Fruit fly (Drosophila melanogaster) whole organism, embryonic: ENCODE measurements around the gene Bub1.

Experiments used
- ATbp ChIP-seq: fragments of 200-800 bp; sonication (Bioruptor generic); optimal IDR thresholded peaks from 2 replicates; lab custom pipeline; 2017; ENCODE audit warnings: missing biosample characterization, mild to moderate bottlenecking, missing genetic modification characterization, missing genetic modification reagents
- Ada2b ChIP-seq: fragments of 200-800 bp; sonication (Bioruptor generic); IDR thresholded peaks from 2 replicates; pipeline ENCODE4 v1.3.6; 2022; ENCODE audit warnings: missing biosample characterization, missing genetic modification characterization
- BtbVII ChIP-seq: fragments of 200-800 bp; sonication (Bioruptor generic); optimal IDR thresholded peaks from 3 replicates; lab custom pipeline; 2017; ENCODE audit warnings: missing biosample characterization, mild to moderate bottlenecking, missing genetic modification characterization
- CG10274 ChIP-seq: fragments of 200-800 bp; sonication (Bioruptor generic); optimal IDR thresholded peaks from 3 replicates; lab custom pipeline; 2017; ENCODE audit warnings: missing biosample characterization, mild to moderate bottlenecking, missing genetic modification characterization
- CG10543 ChIP-seq: fragments of 200-800 bp; sonication (Bioruptor generic); optimal IDR thresholded peaks from 3 replicates; lab custom pipeline; 2017; ENCODE audit warnings: missing biosample characterization, mild to moderate bottlenecking, missing genetic modification characterization, moderate library complexity
- CG11504 ChIP-seq: fragments of 200-800 bp; sonication (Bioruptor generic); optimal IDR thresholded peaks from 3 replicates; lab custom pipeline; 2019; ENCODE audit warnings: missing biosample characterization, mild to moderate bottlenecking, missing genetic modification characterization, moderate library complexity
- CG12071 ChIP-seq: fragments of 200-800 bp; sonication (Bioruptor generic); optimal IDR thresholded peaks from 3 replicates; lab custom pipeline; 2018; ENCODE audit warnings: missing biosample characterization, mild to moderate bottlenecking, missing genetic modification characterization
- CG12769 ChIP-seq: fragments of 200-800 bp; sonication (Bioruptor generic); optimal IDR thresholded peaks from 2 replicates; lab custom pipeline; 2019; ENCODE audit warnings: missing biosample characterization, mild to moderate bottlenecking, missing genetic modification characterization, moderate library complexity
- CG13296 ChIP-seq: fragments of 200-800 bp; sonication (Bioruptor generic); optimal IDR thresholded peaks from 3 replicates; lab custom pipeline; 2018; ENCODE audit warnings: missing biosample characterization, mild to moderate bottlenecking, missing genetic modification characterization
- CG13894 ChIP-seq: fragments of 200-800 bp; sonication (Bioruptor generic); optimal IDR thresholded peaks from 3 replicates; lab custom pipeline; 2018; ENCODE audit warnings: missing biosample characterization, mild to moderate bottlenecking, missing genetic modification characterization, moderate library complexity
- CG15269 ChIP-seq: fragments of 200-800 bp; sonication (Bioruptor generic); optimal IDR thresholded peaks from 2 replicates; lab custom pipeline; 2018; ENCODE audit warnings: missing biosample characterization, mild to moderate bottlenecking, missing genetic modification characterization, moderate library complexity
- CG17385 ChIP-seq: fragments of 200-800 bp; sonication (Bioruptor generic); optimal IDR thresholded peaks from 3 replicates; lab custom pipeline; 2018; ENCODE audit warnings: missing biosample characterization, mild to moderate bottlenecking, missing genetic modification characterization
- CG17829 ChIP-seq: fragments of 200-800 bp; optimal IDR thresholded peaks from 2 replicates; lab custom pipeline; 2019; ENCODE audit warnings: missing biosample characterization, mild to moderate bottlenecking, missing genetic modification characterization, moderate library complexity
- CG18599 ChIP-seq: fragments of 200-800 bp; sonication (Bioruptor generic); optimal IDR thresholded peaks from 3 replicates; lab custom pipeline; 2017; ENCODE audit warnings: missing biosample characterization, missing genetic modification characterization, mild to moderate bottlenecking, moderate library complexity, missing genetic modification reagents
- CG2712 ChIP-seq: fragments of 200-800 bp; optimal IDR thresholded peaks from 3 replicates; lab custom pipeline; 2019; ENCODE audit warnings: missing biosample characterization, mild to moderate bottlenecking, missing genetic modification characterization, moderate library complexity
- CG42726 ChIP-seq: fragments of 200-800 bp; sonication (Bioruptor generic); IDR thresholded peaks from 2 replicates; pipeline ENCODE4 v1.3.6; 2022; ENCODE audit warnings: missing biosample characterization, missing genetic modification characterization; ENCODE audit not compliant: partially characterized antibody
- CG5180 ChIP-seq: fragments of 200-800 bp; sonication (Bioruptor generic); optimal IDR thresholded peaks from 3 replicates; lab custom pipeline; 2017; ENCODE audit warnings: missing biosample characterization, missing genetic modification characterization, mild to moderate bottlenecking, moderate library complexity, missing genetic modification reagents
- CG7987 ChIP-seq: fragments of 200-800 bp; sonication (Bioruptor generic); optimal IDR thresholded peaks from 2 replicates; lab custom pipeline; 2018; ENCODE audit warnings: missing biosample characterization, mild to moderate bottlenecking, missing genetic modification characterization, moderate library complexity
- CG9727 ChIP-seq: fragments of 200-800 bp; sonication (Bioruptor generic); optimal IDR thresholded peaks from 3 replicates; lab custom pipeline; 2017; ENCODE audit warnings: missing biosample characterization, mild to moderate bottlenecking, missing genetic modification characterization
- GATAe ChIP-seq: fragments of 200-800 bp; sonication (Bioruptor generic); conservative IDR thresholded peaks from 2 replicates; pipeline ENCODE4 v1.3.6; 2022; ENCODE audit warnings: missing biosample characterization, missing genetic modification characterization
- H15 ChIP-seq: fragments of 200-800 bp; sonication (Bioruptor generic); IDR thresholded peaks from 3 replicates; pipeline ENCODE4 v1.3.6; 2022; ENCODE audit warnings: missing biosample characterization, missing genetic modification characterization
- Med ChIP-seq: fragments of 200-800 bp; sonication (Bioruptor generic); peaks from one replicate; lab custom pipeline; 2016; ENCODE audit warnings: missing biosample characterization, missing genetic modification characterization, mild to moderate bottlenecking, inconsistent platforms, moderate library complexity
- PHDP ChIP-seq: fragments of 200-800 bp; sonication (Bioruptor generic); optimal IDR thresholded peaks from 3 replicates; lab custom pipeline; 2018; ENCODE audit warnings: missing biosample characterization, mild to moderate bottlenecking, missing genetic modification characterization, moderate library complexity
- Poxn ChIP-seq: fragments of 200-800 bp; sonication (Bioruptor generic); IDR thresholded peaks from 2 replicates; pipeline ENCODE4 v1.3.6; 2022; ENCODE audit warnings: missing biosample characterization, missing genetic modification characterization
- Ptx1 ChIP-seq: fragments of 200-800 bp; sonication (Bioruptor generic); IDR thresholded peaks from 2 replicates; pipeline ENCODE4 v1.3.6; 2022; ENCODE audit warnings: missing biosample characterization, missing genetic modification characterization
- Usf ChIP-seq: fragments of 200-800 bp; sonication (Bioruptor generic); optimal IDR thresholded peaks from 2 replicates; lab custom pipeline; 2017; ENCODE audit warnings: missing genotype, missing biosample characterization, missing genetic modification characterization
- Xrp1 ChIP-seq: fragments of 200-800 bp; sonication (Bioruptor generic); IDR thresholded peaks from 2 replicates; pipeline ENCODE4 v1.3.6; 2022; ENCODE audit warnings: missing biosample characterization, missing genetic modification characterization
- YL-1 ChIP-seq: fragments of 200-800 bp; sonication (Bioruptor generic); optimal IDR thresholded peaks from 3 replicates; lab custom pipeline; 2017; ENCODE audit warnings: missing biosample characterization, mild to moderate bottlenecking, missing genetic modification characterization
- al ChIP-seq: fragments of 200-800 bp; sonication (Bioruptor generic); IDR thresholded peaks from 2 replicates; pipeline ENCODE4 v1.3.6; 2022; ENCODE audit warnings: missing biosample characterization, missing genetic modification characterization
- bab2 ChIP-seq: fragments of 200-800 bp; sonication (Bioruptor generic); optimal IDR thresholded peaks from 2 replicates; lab custom pipeline; 2016; ENCODE audit warnings: missing biosample characterization, missing genetic modification characterization
- cg ChIP-seq: fragments of 200-800 bp; sonication (Bioruptor generic); optimal IDR thresholded peaks from 3 replicates; lab custom pipeline; 2019; ENCODE audit warnings: missing biosample characterization, mild to moderate bottlenecking, missing genetic modification characterization, moderate library complexity
- ci ChIP-seq: fragments of 200-800 bp; sonication (Bioruptor generic); IDR thresholded peaks from 3 replicates; pipeline ENCODE4 v1.3.6; 2022; ENCODE audit warnings: missing biosample characterization, missing genetic modification characterization
- dati ChIP-seq: fragments of 200-800 bp; sonication (Bioruptor generic); IDR thresholded peaks from 2 replicates; pipeline ENCODE4 v1.3.6; 2022; ENCODE audit warnings: missing biosample characterization, missing genetic modification characterization
- emc ChIP-seq: fragments of 200-800 bp; sonication (Bioruptor generic); optimal IDR thresholded peaks from 2 replicates; lab custom pipeline; 2016; ENCODE audit warnings: missing biosample characterization, missing genetic modification characterization
- esg ChIP-seq: fragments of 200-800 bp; sonication (Bioruptor generic); conservative IDR thresholded peaks from 2 replicates; pipeline ENCODE4 v1.3.6; 2022; ENCODE audit warnings: missing biosample characterization, missing genetic modification characterization
- lola ChIP-seq, 3 experiments: fragments of >200 bp in 2 of 3; fragments of 200-800 bp in 1 of 3; sonication (Bioruptor generic) in 1 of 3; optimal IDR thresholded peaks; 2 replicates each; lab custom pipeline; 2017 to 2019; ENCODE audit warnings: missing biosample characterization in 3 of 3, missing genetic modification characterization in 3 of 3, mild to moderate bottlenecking in 1 of 3, moderate library complexity in 1 of 3
- mirr ChIP-seq: fragments of 200-800 bp; sonication (Bioruptor generic); optimal IDR thresholded peaks from 3 replicates; lab custom pipeline; 2018; ENCODE audit warnings: missing biosample characterization, mild to moderate bottlenecking, missing genetic modification characterization
- odd ChIP-seq: fragments of 200-800 bp; sonication (Bioruptor generic); optimal IDR thresholded peaks from 2 replicates; lab custom pipeline; 2017; ENCODE audit warnings: missing biosample characterization, mild to moderate bottlenecking, missing genetic modification characterization
- otp ChIP-seq: fragments of 200-800 bp; sonication (Bioruptor generic); IDR thresholded peaks from 3 replicates; pipeline ENCODE4, ENCODE4 v1.3.6; 2022; ENCODE audit warnings: missing biosample characterization, missing genetic modification characterization
- rib ChIP-seq: fragments of 200-800 bp; sonication (Bioruptor generic); IDR thresholded peaks from 2 replicates; pipeline ENCODE4 v1.3.6; 2022; ENCODE audit warnings: missing biosample characterization, missing genetic modification characterization
- salm ChIP-seq: fragments of 200-800 bp; sonication (Bioruptor generic); optimal IDR thresholded peaks from 2 replicates; lab custom pipeline; 2018; ENCODE audit warnings: missing biosample characterization, mild to moderate bottlenecking, missing genetic modification characterization
- sens ChIP-seq: fragments of 200-800 bp; sonication (Bioruptor generic); peaks from one replicate; lab custom pipeline; 2016; ENCODE audit warnings: missing biosample characterization, missing genetic modification characterization
- seq ChIP-seq: fragments of 200-800 bp; sonication (Bioruptor generic); IDR thresholded peaks from 2 replicates; pipeline ENCODE4 v1.3.6; 2022; ENCODE audit warnings: missing biosample characterization, missing genetic modification characterization
- twi ChIP-seq: fragments of 200-800 bp; optimal IDR thresholded peaks from 2 replicates; lab custom pipeline; 2019; ENCODE audit warnings: missing biosample characterization, mild to moderate bottlenecking, missing genetic modification characterization, moderate library complexity
- unpg ChIP-seq: fragments of 200-800 bp; sonication (Bioruptor generic); optimal IDR thresholded peaks from 3 replicates; lab custom pipeline; 2018; ENCODE audit warnings: missing biosample characterization, mild to moderate bottlenecking, missing genetic modification characterization, moderate library complexity

Gene Bub1

DNA sequence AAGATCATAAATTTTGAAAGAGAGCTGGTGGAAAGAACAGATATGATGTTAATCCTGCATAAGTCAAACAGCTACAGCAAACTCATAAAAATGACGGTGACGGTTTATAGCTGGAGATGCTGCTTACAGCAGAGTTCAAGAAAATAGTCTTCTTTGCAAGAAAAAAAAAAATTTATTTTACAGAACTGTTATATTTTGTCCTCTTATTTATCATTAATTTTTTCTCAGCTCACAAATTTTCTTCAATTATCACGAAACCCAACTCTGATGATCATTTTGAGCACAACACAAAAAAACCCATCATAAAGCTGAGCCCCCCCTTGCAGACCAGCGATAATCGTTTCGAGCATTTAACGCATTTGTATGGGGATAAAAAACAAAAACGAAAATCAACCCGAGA lies 47.2 kb upstream of the Bub1 start (continued):
- TF ChIP-seq Ptx1 (GFP tag; lab: Robert Waterston, UW) (peak; percentile 32; the same call in 1 of the 2 replicates), Usf (GFP tag; lab: Kevin White, UChicago) (no peak), dati (GFP tag; lab: Robert Waterston, UW) (no peak), Xrp1 (GFP tag; lab: Robert Waterston, UW) (peak; percentile 25; the same call in 1 of the 2 replicates), CG2712 (tag; lab: Kevin White, UChicago) (peak; percentile 18), otp (0 out of 3 replicates have a peak, but pooled peaks have one; percentile 16), al (GFP tag; lab: Robert Waterston, UW) (no peak), CG9727 (GFP tag; lab: Kevin White, UChicago) (peak; percentile 2), unpg (GFP tag; lab: Kevin White, UChicago) (peak; percentile 28), CG10274 (GFP tag; lab: Kevin White, UChicago) (no peak), CG42726 (GFP tag; lab: Robert Waterston, UW) (no peak), emc (no peak), sens (peak; percentile 80), esg (peak; percentile 33; the same call in 1 of the 2 replicates), Poxn (no peak), lola (GFP tag; optimal IDR thresholded peaks at IDR 0.05; lab: Kevin White, UChicago) (peak in 1 of 3 experiments; percentile 5), CG17829 (peak; percentile 29), Ada2b (GFP tag; lab: Robert Waterston, UW) (0 out of 2 replicates have a peak, but pooled peaks have one; percentile 19)

DNA sequence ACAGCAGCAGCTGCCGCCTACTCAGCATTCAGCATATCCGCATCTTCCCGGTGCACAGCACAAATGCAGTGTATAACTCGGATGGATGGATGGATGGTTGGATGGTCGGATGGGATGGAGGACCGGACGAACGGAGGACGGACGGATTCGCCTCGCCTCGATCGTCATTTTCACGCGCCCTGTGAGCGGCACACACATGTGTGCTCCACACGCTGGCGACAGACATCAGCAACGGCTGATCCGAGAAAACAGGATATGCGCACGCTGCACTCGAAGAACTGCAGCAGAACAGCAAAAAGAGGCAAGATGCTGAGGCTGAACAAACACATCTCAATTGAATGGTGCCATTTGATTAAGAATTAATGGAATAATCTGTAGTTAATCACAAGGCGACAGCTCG lies 46.5 kb upstream of the Bub1 start:
- TF ChIP-seq CG12769 (tag; lab: Kevin White, UChicago) (no peak), H15 (GFP tag; lab: Robert Waterston, UW) (0 out of 3 replicates have a peak, but pooled peaks have one; percentile 11), Med (peak; percentile 72), twi (tag; lab: Kevin White, UChicago) (peak; percentile 72)
- TF ChIP-seq, all 482 proteins: peak for 3

DNA sequence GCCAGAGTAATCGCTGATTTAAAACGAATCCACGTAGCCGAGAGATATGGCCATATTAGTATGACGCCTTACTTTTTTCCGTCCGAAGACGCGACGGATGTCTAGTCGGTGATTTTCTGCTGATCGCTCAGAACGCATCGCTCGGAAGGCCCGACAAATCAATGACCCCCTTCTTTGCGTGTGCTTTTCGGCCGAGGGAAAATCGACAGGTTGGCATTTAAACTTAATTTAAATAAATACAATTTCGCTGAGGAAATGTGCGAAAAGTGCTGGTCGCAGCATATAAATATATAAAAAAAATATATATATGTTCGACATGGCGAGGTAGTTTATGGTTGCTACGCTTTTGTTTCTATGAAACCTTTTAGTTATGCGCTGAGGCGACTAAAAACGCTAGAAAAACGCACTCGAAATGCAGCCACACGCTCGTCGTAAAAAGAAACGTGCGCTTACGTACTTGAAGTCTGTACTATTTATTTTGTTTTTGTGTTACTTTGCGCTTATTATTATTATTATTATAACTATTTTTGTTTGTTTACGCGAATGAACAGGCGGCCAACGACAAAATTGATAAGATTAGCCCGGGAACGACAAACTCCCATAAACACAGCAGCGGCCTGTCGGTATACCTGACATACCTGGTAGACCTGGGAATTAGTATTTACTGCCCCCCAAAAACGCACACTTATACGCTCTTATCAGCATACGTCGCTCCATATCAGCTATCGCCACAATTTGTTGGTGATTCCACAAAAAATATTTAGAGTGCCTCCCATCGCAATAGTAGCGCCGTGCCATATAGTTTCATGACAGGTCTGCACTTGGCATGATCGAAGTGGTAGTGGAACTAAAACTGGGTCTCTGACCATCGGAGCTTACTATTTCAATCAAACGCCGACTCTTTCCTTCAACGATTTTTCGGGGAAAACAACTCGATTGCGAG lies 45.4 kb upstream of the Bub1 start:
- TF ChIP-seq salm (peak; percentile 57), CG7987 (GFP tag; lab: Kevin White, UChicago) (peak; percentile 23), CG18599 (GFP tag; lab: Kevin White, UChicago) (peak; percentile 47), ATbp (peak; percentile 23), GATAe (GFP tag; lab: Robert Waterston, UW) (peak; percentile 68), CG15269 (tag; lab: Kevin White, UChicago) (peak; percentile 38), mirr (peak; percentile 88), bab2 (GFP tag; lab: Kevin White, UChicago) (no peak), PHDP (peak; percentile 19), ci (0 out of 3 replicates have a peak, but pooled peaks have one; percentile 21), CG13894 (tag; lab: Kevin White, UChicago) (peak; percentile 15), CG10543 (GFP tag; lab: Kevin White, UChicago) (peak; percentile 93), odd (GFP tag; lab: Kevin White, UChicago) (peak; percentile 46), YL-1 (GFP tag; lab: Kevin White, UChicago) (no peak), CG13296 (GFP tag; lab: Kevin White, UChicago) (peak; percentile 38), BtbVII (peak; percentile 45), cg (GFP tag; lab: Kevin White, UChicago) (peak; percentile 38), CG5180 (peak; percentile 44), rib (GFP tag; lab: Robert Waterston, UW) (peak; percentile 16; the same call in 1 of the 2 replicates), seq (GFP tag; lab: Robert Waterston, UW) (0 out of 2 replicates have a peak, but pooled peaks have one; percentile 12), CG17385 (GFP tag; lab: Kevin White, UChicago) (peak; percentile 5), sens (peak; percentile 33), CG12071 (GFP tag; lab: Kevin White, UChicago) (peak; percentile 15), CG11504 (tag; lab: Kevin White, UChicago) (peak; percentile 1)
